Worm (Caenorhabditis elegans) whole organism, L4 larva: ENCODE data around the gene F58G1.3.
A peak's percentile ranks its signal among the peaks of the same experiment; 100 is the strongest.

ENCODE experiments used
- hlh-30 ChIP-seq: sonication (generic microtip); optimal IDR thresholded peaks from 2 replicates; lab custom pipeline; 2017; ENCODE audit warnings: antibody characterized with exemption, mild to moderate bottlenecking, missing genetic modification characterization, missing compliant biosample characterization; ENCODE audit not compliant: insufficient read depth
- lsy-2 ChIP-seq, 2 experiments: fragments of 150-350 bp in 1 of 2; sonication (generic microtip) in 1 of 2; optimal IDR thresholded peaks; 2 replicates each; lab custom pipeline; 2014 to 2017; ENCODE audit warnings: missing biosample characterization in 2 of 2, missing genetic modification characterization in 2 of 2
- nhr-41 ChIP-seq: fragments of 200-800 bp; sonication (Bioruptor generic); IDR thresholded peaks from 2 replicates; pipeline ENCODE4 v1.3.6; 2022; ENCODE audit warnings: missing genetic modification reagents, missing genetic modification characterization, missing compliant biosample characterization
- pqm-1 ChIP-seq: sonication (generic microtip); optimal IDR thresholded peaks from 2 replicates; lab custom pipeline; 2017; ENCODE audit warnings: missing biosample characterization, missing genetic modification characterization
- skn-1 ChIP-seq: fragments of 150-350 bp; optimal IDR thresholded peaks from 2 replicates; lab custom pipeline; 2014; ENCODE audit warnings: missing biosample characterization, missing genetic modification characterization
- unc-39 ChIP-seq: sonication (generic microtip); optimal IDR thresholded peaks from 2 replicates; lab custom pipeline; 2017; ENCODE audit warnings: missing biosample characterization, missing genetic modification characterization
- unc-62 ChIP-seq, 3 experiments: fragments of 150-350 bp in 1 of 3; sonication (generic microtip); optimal IDR thresholded peaks in 2 of 3; peaks in 1 of 3; 1 replicate in 1 of 3; 2 replicates in 2 of 3; lab custom pipeline; 2014 to 2017; ENCODE audit warnings: missing biosample characterization in 3 of 3, missing genetic modification characterization in 3 of 3, missing genetic modification reagents in 3 of 3, missing genotype in 1 of 3
- zag-1 ChIP-seq: fragments of 150-350 bp; optimal IDR thresholded peaks from 2 replicates; lab custom pipeline; 2014; ENCODE audit warnings: missing biosample characterization, missing genetic modification characterization

DNA sequence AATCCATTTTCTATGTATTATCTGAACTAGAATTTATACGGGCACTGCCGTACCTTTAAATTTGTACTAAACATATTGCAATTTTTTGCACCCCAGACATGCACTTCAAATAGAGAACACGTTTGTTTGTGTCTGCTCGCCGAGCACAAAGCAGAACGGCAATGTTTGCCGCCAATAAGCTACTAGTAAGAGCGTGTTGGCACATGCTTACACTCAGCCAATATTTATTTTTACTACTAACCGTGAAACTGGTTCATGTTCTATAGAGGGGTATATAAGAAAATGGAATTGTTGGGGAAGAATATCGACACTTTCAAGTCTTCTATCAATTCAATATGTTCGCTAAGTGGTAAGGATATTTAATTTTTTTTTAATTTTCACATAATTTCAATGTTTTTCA is 21.1 kb downstream of the F58G1.3 start, which contains the start of gene nspb-11:
- TF ChIP-seq nhr-41 (GFP tag; lab: Robert Waterston, UW), result no peak
- peak in 1 of 2 experiments; percentile 13 for TF ChIP-seq unc-62 (GFP tag; optimal IDR thresholded peaks at IDR 0.05 in 1 of 2; lab: Kevin White, UChicago)
- TF ChIP-seq unc-62 (tag; optimal IDR thresholded peaks at IDR 0.05; lab: Kevin White, UChicago), result no peak
- no peak for TF ChIP-seq zag-1 (tag; lab: Kevin White, UChicago)
- no peak for TF ChIP-seq hlh-30 (tag; lab: Kevin White, UChicago)
- no peak for TF ChIP-seq lsy-2 (tag; optimal IDR thresholded peaks at IDR 0.05; lab: Kevin White, UChicago)
- no peak for TF ChIP-seq skn-1 (tag; lab: Kevin White, UChicago)
- no peak for TF ChIP-seq unc-39 (tag; lab: Kevin White, UChicago)
- no peak for TF ChIP-seq pqm-1 (tag; lab: Kevin White, UChicago)
